Fruit fly (Drosophila melanogaster) Kc167 (cell line): ENCODE measurements around the gene CG6462.

Experiments used
- Myc ChIP-seq: fragments of >200 bp; optimal IDR thresholded peaks from 2 replicates; lab custom pipeline; 2017; ENCODE audit warnings: missing external identifiers
- Sin3A ChIP-seq: fragments of >200 bp; optimal IDR thresholded peaks from 2 replicates; lab custom pipeline; 2018; ENCODE audit warnings: missing external identifiers
- h ChIP-seq: fragments of >200 bp; optimal IDR thresholded peaks from 3 replicates; lab custom pipeline; 2018; ENCODE audit warnings: missing external identifiers
- insv ChIP-seq: fragments of >200 bp; optimal IDR thresholded peaks from 3 replicates; lab custom pipeline; 2018; ENCODE audit warnings: missing external identifiers
- psq ChIP-seq: fragments of >200 bp; optimal IDR thresholded peaks from 2 replicates; lab custom pipeline; 2017; ENCODE audit warnings: missing external identifiers
- ttk ChIP-seq: sonication (Bioruptor generic); optimal IDR thresholded peaks from 2 replicates; lab custom pipeline; 2017; ENCODE audit warnings: missing external identifiers

- TF ChIP-seq psq (lab: Kevin White, UChicago): no peak
- TF ChIP-seq h: no peak
- no peak for TF ChIP-seq ttk (lab: Kevin White, UChicago)
- no peak for TF ChIP-seq insv
- no peak for TF ChIP-seq Myc (lab: Kevin White, UChicago)
- no peak for TF ChIP-seq Sin3A (lab: Kevin White, UChicago)
Observed at dm6 chr3L:5992249-5992648, 44.7 kb upstream of the CG6462 start.
